Worm (Caenorhabditis elegans) whole organism, young adult: Measurements from ENCODE around the gene srh-131.

Source experiments
- C06A6.2 ChIP-seq: fragments of 200-800 bp; sonication (Bioruptor generic); conservative IDR thresholded peaks from 2 replicates; pipeline ENCODE4 v1.3.6; 2022; ENCODE audit warnings: missing genetic modification characterization, missing compliant biosample characterization
- C17E4.6 ChIP-seq: fragments of 200-800 bp; sonication (Bioruptor generic); IDR thresholded peaks from 2 replicates; pipeline ENCODE4 v1.3.6; 2022; ENCODE audit warnings: missing genetic modification reagents, missing genetic modification characterization, missing compliant biosample characterization
- F33H1.4 ChIP-seq: fragments of 200-800 bp; sonication (Bioruptor generic); IDR thresholded peaks from 2 replicates; pipeline ENCODE4 v1.3.6; 2022; ENCODE audit warnings: missing genetic modification reagents, missing genetic modification characterization, missing compliant biosample characterization
- F37B4.10 ChIP-seq: fragments of 200-800 bp; sonication (Bioruptor generic); IDR thresholded peaks from 2 replicates; pipeline ENCODE4 v1.3.6; 2022; ENCODE audit warnings: missing genetic modification characterization, missing compliant biosample characterization
- F49E8.2 ChIP-seq: sonication (generic microtip); optimal IDR thresholded peaks from 3 replicates; lab custom pipeline; 2017; ENCODE audit warnings: missing genetic modification characterization, mild to moderate bottlenecking, missing compliant biosample characterization, antibody characterized with exemption, moderate library complexity; ENCODE audit not compliant: insufficient read depth
- F55B11.4 ChIP-seq: sonication (generic microtip); optimal IDR thresholded peaks from 2 replicates; lab custom pipeline; 2016; ENCODE audit warnings: missing compliant biosample characterization, missing genetic modification characterization, borderline replicate concordance; ENCODE audit not compliant: insufficient read depth
- F57A8.1 ChIP-seq: fragments of 200-800 bp; sonication (Bioruptor generic); optimal IDR thresholded peaks from 2 replicates; lab custom pipeline; 2018; ENCODE audit warnings: mild to moderate bottlenecking, missing genetic modification characterization, moderate library complexity, missing compliant biosample characterization
- K11D2.4 ChIP-seq: fragments of 200-800 bp; sonication (Bioruptor generic); IDR thresholded peaks from 2 replicates; pipeline ENCODE4 v1.3.6; 2022; ENCODE audit warnings: missing genetic modification reagents, missing genetic modification characterization, missing compliant biosample characterization
- Y67H2A.10 ChIP-seq: fragments of 200-800 bp; sonication (Bioruptor generic); conservative IDR thresholded peaks from 2 replicates; pipeline ENCODE4 v1.3.6; 2022; ENCODE audit warnings: missing genetic modification reagents, missing genetic modification characterization, missing compliant biosample characterization
- Y95B8A.8 ChIP-seq: fragments of 200-800 bp; sonication (Bioruptor generic); IDR thresholded peaks from 2 replicates; pipeline ENCODE4 v1.3.6; 2022; ENCODE audit warnings: missing genetic modification reagents, missing genetic modification characterization, missing compliant biosample characterization
- akir-1 ChIP-seq: fragments of 200-800 bp; sonication (Bioruptor generic); optimal IDR thresholded peaks from 2 replicates; lab custom pipeline; 2018; ENCODE audit warnings: mild to moderate bottlenecking, missing genetic modification characterization, moderate library complexity, missing compliant biosample characterization
- aptf-2 ChIP-seq: fragments of 200-800 bp; sonication (Bioruptor generic); conservative IDR thresholded peaks from 2 replicates; pipeline ENCODE4 v1.3.6; 2022; ENCODE audit warnings: missing genetic modification reagents, missing genetic modification characterization, missing compliant biosample characterization
- cebp-1 ChIP-seq, 2 experiments: fragments of 200-800 bp in 1 of 2; sonication (Bioruptor generic) in 1 of 2; sonication (generic microtip) in 1 of 2; IDR thresholded peaks in 1 of 2; optimal IDR thresholded peaks in 1 of 2; 2 replicates each; pipeline versions ENCODE4 v1.3.6 to Lab custom; 2017 to 2022; ENCODE audit warnings: missing compliant biosample characterization in 2 of 2, missing genetic modification characterization in 2 of 2, mild to moderate bottlenecking in 1 of 2, missing genetic modification reagents in 1 of 2, moderate library complexity in 1 of 2
- ceh-27 ChIP-seq: fragments of 200-800 bp; sonication (Bioruptor generic); optimal IDR thresholded peaks from 2 replicates; lab custom pipeline; 2018; ENCODE audit warnings: mild to moderate bottlenecking, missing genetic modification characterization, moderate library complexity, missing compliant biosample characterization
- ceh-79 ChIP-seq: sonication (generic microtip); optimal IDR thresholded peaks from 2 replicates; lab custom pipeline; 2017; ENCODE audit warnings: mild to moderate bottlenecking, missing genetic modification characterization, missing compliant biosample characterization
- ceh-91 ChIP-seq: fragments of 200-800 bp; sonication (Bioruptor generic); IDR thresholded peaks from 2 replicates; pipeline ENCODE4 v1.3.6; 2022; ENCODE audit warnings: missing genetic modification reagents, missing genetic modification characterization, missing compliant biosample characterization
- egrh-3 ChIP-seq: fragments of 200-800 bp; sonication (Bioruptor generic); IDR thresholded peaks from 2 replicates; pipeline ENCODE4 v1.3.6; 2022; ENCODE audit warnings: missing genetic modification reagents, missing genetic modification characterization, missing compliant biosample characterization
- ekl-4 ChIP-seq: fragments of 200-800 bp; sonication (Bioruptor generic); IDR thresholded peaks from 2 replicates; pipeline ENCODE4 v1.3.6; 2022; ENCODE audit warnings: missing genetic modification reagents, missing genetic modification characterization, missing compliant biosample characterization
- hmg-1.2 ChIP-seq: fragments of 200-800 bp; sonication (Bioruptor generic); IDR thresholded peaks from 2 replicates; pipeline ENCODE4 v1.3.6; 2022; ENCODE audit warnings: missing genetic modification reagents, missing genetic modification characterization, missing compliant biosample characterization
- let-526 ChIP-seq: fragments of 200-800 bp; sonication (Bioruptor generic); IDR thresholded peaks from 2 replicates; pipeline ENCODE4 v1.3.6; 2022; ENCODE audit warnings: missing genetic modification reagents, missing genetic modification characterization, missing compliant biosample characterization
- lin-26 ChIP-seq: fragments of 200-800 bp; sonication (Bioruptor generic); IDR thresholded peaks from 2 replicates; pipeline ENCODE4 v1.3.6; 2022; ENCODE audit warnings: missing genetic modification reagents, missing genetic modification characterization, missing compliant biosample characterization
- lsl-1 ChIP-seq: fragments of 200-800 bp; sonication (Bioruptor generic); optimal IDR thresholded peaks from 2 replicates; lab custom pipeline; 2018; ENCODE audit warnings: mild to moderate bottlenecking, missing genetic modification characterization, moderate library complexity, missing compliant biosample characterization
- lsy-27 ChIP-seq: sonication (generic microtip); optimal IDR thresholded peaks from 2 replicates; lab custom pipeline; 2017; ENCODE audit warnings: missing genetic modification characterization, mild to moderate bottlenecking, missing compliant biosample characterization, antibody characterized with exemption, missing genotype, borderline replicate concordance; ENCODE audit not compliant: insufficient read depth
- mes-4 ChIP-seq: sonication (generic microtip); optimal IDR thresholded peaks from 2 replicates; lab custom pipeline; 2016; ENCODE audit warnings: missing genotype, missing genetic modification characterization, missing compliant biosample characterization
- mxl-1 ChIP-seq: sonication (generic microtip); optimal IDR thresholded peaks from 2 replicates; lab custom pipeline; 2016; ENCODE audit warnings: missing genetic modification characterization, missing compliant biosample characterization
- nfya-2 ChIP-seq: fragments of 200-800 bp; sonication (Bioruptor generic); IDR thresholded peaks from 2 replicates; pipeline ENCODE4 v1.3.6; 2022; ENCODE audit warnings: missing genetic modification reagents, missing genetic modification characterization, missing compliant biosample characterization
- rcor-1 ChIP-seq: fragments of 200-800 bp; sonication (Bioruptor generic); IDR thresholded peaks from 2 replicates; pipeline ENCODE4 v1.3.6; 2022; ENCODE audit warnings: missing genetic modification reagents, missing genetic modification characterization, missing compliant biosample characterization
- repo-1 ChIP-seq: sonication (generic microtip); optimal IDR thresholded peaks from 2 replicates; lab custom pipeline; 2017; ENCODE audit warnings: mild to moderate bottlenecking, missing genetic modification characterization, missing compliant biosample characterization
- rpc-1 ChIP-seq, 2 experiments: fragments of 150-350 bp in 1 of 2; sonication (generic microtip) in 1 of 2; optimal IDR thresholded peaks; 2 replicates each; lab custom pipeline; 2014 to 2018; ENCODE audit warnings: missing biosample characterization in 1 of 2, missing genetic modification characterization in 1 of 2, missing genetic modification reagents in 1 of 2, missing genotype in 1 of 2
- sdz-38 ChIP-seq: sonication (generic microtip); optimal IDR thresholded peaks from 2 replicates; lab custom pipeline; 2016; ENCODE audit warnings: missing genotype, missing genetic modification characterization, missing compliant biosample characterization
- snpc-1.3 ChIP-seq: sonication (generic microtip); optimal IDR thresholded peaks from 2 replicates; lab custom pipeline; 2017; ENCODE audit warnings: missing genetic modification characterization, mild to moderate bottlenecking, missing compliant biosample characterization, antibody characterized with exemption, moderate library complexity, missing genotype, missing genetic modification reagents; ENCODE audit not compliant: insufficient read depth
- somi-1 ChIP-seq: fragments of 200-800 bp; sonication (Bioruptor generic); optimal IDR thresholded peaks from 2 replicates; lab custom pipeline; 2018; ENCODE audit warnings: mild to moderate bottlenecking, missing genetic modification characterization, missing compliant biosample characterization
- tlf-1 ChIP-seq: fragments of 200-800 bp; sonication (Bioruptor generic); optimal IDR thresholded peaks from 2 replicates; lab custom pipeline; 2018; ENCODE audit warnings: mild to moderate bottlenecking, missing genetic modification characterization, missing compliant biosample characterization
- zfh-2 ChIP-seq: fragments of 200-800 bp; sonication (Bioruptor generic); conservative IDR thresholded peaks from 2 replicates; pipeline ENCODE4 v1.3.6; 2022; ENCODE audit warnings: missing genetic modification reagents, missing genetic modification characterization, missing compliant biosample characterization
- ztf-6 ChIP-seq: fragments of 200-800 bp; sonication (Bioruptor generic); IDR thresholded peaks from 2 replicates; pipeline ENCODE4 v1.3.6; 2022; ENCODE audit warnings: missing genetic modification reagents, missing genetic modification characterization, missing compliant biosample characterization

Gene srh-131

ce11 chrV:16987783-16988182 is 17.5 kb upstream of the srh-131 start:
- TF ChIP-seq C17E4.6 (GFP tag; lab: Robert Waterston, UW) (no peak), somi-1 (no peak), F55B11.4 (tag; lab: Kevin White, UChicago) (no peak)

- no peak for TF ChIP-seq Y95B8A.8 (GFP tag; lab: Robert Waterston, UW)
- TF ChIP-seq F37B4.10 (GFP tag; lab: Robert Waterston, UW) = no peak
- no peak for TF ChIP-seq let-526 (GFP tag; lab: Robert Waterston, UW)
- no peak for TF ChIP-seq ekl-4
- no peak for TF ChIP-seq lsl-1
- TF ChIP-seq lsy-27 = no peak
- no peak for TF ChIP-seq ztf-6 (GFP tag; lab: Robert Waterston, UW)
- no peak for TF ChIP-seq C06A6.2 (GFP tag; lab: Robert Waterston, UW)
- no peak for TF ChIP-seq ceh-91 (GFP tag; lab: Robert Waterston, UW)
- TF ChIP-seq K11D2.4 = no peak
- TF ChIP-seq mes-4 = no peak
Measured at ce11 chrV:16988614-16989013, 16.7 kb upstream of the srh-131 start, which contains the start of gene Y102A5C.27. TSS of gene Y102A5C.27 (minus strand) at chrV:16988714.

ce11 chrV:16991734-16992133 is 13.6 kb upstream of the srh-131 start, which contains the start of gene srz-95:
TSS of gene srz-95 (plus strand) at chrV:16992034.
- no peak for TF ChIP-seq repo-1 (tag; lab: Kevin White, UChicago)
- no peak for TF ChIP-seq sdz-38
- TF ChIP-seq, all 124 proteins: peak for 0

DNA sequence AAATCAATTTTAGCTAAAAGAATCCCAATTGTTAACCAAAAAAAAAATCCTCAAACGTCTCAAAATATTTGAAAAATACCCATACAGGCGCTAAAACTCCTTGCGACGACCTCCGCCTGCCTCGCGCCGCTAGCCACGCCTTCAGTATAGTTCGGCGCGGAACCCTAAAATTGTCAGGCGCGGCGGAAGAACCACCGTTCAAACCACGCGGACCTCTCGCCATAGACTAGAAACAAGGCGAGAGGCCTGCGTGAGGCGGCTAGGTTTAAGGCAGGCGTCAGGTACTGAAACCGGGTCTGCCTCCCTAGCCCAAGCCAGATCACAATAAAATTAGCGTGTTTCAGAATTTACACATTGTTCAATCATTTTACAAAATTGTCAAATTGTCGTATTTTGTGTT is 12.9 kb upstream of the srh-131 start:
- TF ChIP-seq zfh-2 (GFP tag; lab: Robert Waterston, UW) (peak; percentile 67), akir-1 (no peak)

DNA sequence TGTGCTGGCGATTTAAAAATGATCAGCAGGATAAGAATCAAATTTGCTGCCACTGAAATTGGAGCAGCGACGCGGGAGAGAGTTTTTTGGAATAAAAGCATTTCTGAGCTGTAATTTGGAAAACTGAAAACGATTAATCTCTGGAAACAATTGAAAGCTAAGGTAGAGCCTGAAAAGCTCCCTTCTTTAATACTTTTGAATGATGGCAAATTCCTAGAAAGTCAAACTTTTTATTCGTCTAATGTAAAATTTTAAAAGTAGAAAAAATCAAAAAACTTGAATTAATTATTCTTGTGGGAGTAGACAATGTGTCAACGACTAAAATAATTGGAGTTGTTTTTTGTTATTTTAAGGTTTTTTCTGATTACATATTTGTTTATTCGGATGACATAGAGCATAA is 5.1 kb upstream of the srh-131 start, which contains the start of gene str-217:
Gene str-217, minus strand, starts transcription at position 101 of the 400 bp plus-strand sequence.
- TF ChIP-seq ceh-79 (tag; lab: Kevin White, UChicago) (no peak), Y67H2A.10 (GFP tag; lab: Robert Waterston, UW) (no peak), F57A8.1 (no peak)

DNA sequence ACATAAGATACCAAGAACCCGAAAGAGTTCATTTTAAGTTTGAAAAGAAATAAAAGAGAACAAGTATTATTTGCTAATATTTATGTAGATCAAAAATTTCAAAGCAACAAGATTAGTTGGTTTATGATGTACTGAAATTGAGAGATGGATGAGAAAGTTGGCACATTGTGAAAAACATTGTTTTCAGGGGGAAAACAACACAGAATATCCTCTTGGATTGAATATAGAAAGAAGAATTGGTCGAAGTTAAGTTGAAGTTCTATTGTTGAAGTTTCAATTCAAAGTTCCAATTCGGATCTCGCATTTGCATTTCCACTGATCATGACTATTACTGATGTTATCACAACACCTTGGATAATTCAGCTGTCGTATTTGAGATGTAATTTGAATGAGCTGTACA is 4.7 kb upstream of the srh-131 start:
- TF ChIP-seq F49E8.2 = no peak
- TF ChIP-seq mxl-1 (tag; lab: Kevin White, UChicago) = no peak
- no peak for TF ChIP-seq ceh-27 (GFP tag; lab: Kevin White, UChicago)
- TF ChIP-seq cebp-1 (GFP tag; IDR thresholded peaks at IDR 0.05; lab: Robert Waterston, UW) = no peak
- TF ChIP-seq cebp-1 (tag; optimal IDR thresholded peaks at IDR 0.05; lab: Kevin White, UChicago) = no peak
- no peak for TF ChIP-seq lin-26 (GFP tag; lab: Robert Waterston, UW)
- TF ChIP-seq aptf-2 (GFP tag; lab: Robert Waterston, UW) = no peak
- no peak for TF ChIP-seq egrh-3 (GFP tag; lab: Robert Waterston, UW)
- no peak for TF ChIP-seq tlf-1 (GFP tag; lab: Kevin White, UChicago)
- TF ChIP-seq nfya-2 (GFP tag; lab: Robert Waterston, UW) = no peak
- no peak for TF ChIP-seq snpc-1.3 (tag; lab: Kevin White, UChicago)
- no peak for TF ChIP-seq hmg-1.2 (GFP tag; lab: Robert Waterston, UW)
- TF ChIP-seq rcor-1 (GFP tag; lab: Robert Waterston, UW) = no peak
- no peak for TF ChIP-seq rpc-1 (optimal IDR thresholded peaks at IDR 0.05; lab: Kevin White, UChicago)
- no peak for TF ChIP-seq rpc-1 (tag; optimal IDR thresholded peaks at IDR 0.05; lab: Kevin White, UChicago)
- TF ChIP-seq F33H1.4 (GFP tag; lab: Robert Waterston, UW) = no peak
